Worm (Caenorhabditis elegans) whole organism, early embryonic: ENCODE measurements around the gene F52H2.1.

Source experiments
- aly-1 ChIP-seq: sonication (generic microtip); optimal IDR thresholded peaks from 2 replicates; lab custom pipeline; 2016; ENCODE audit warnings: missing genetic modification characterization, missing compliant biosample characterization
- ama-1 ChIP-seq: fragments of 150-350 bp; optimal IDR thresholded peaks from 2 replicates; lab custom pipeline; 2014
- flt-1 ChIP-seq: fragments of 200-800 bp; sonication (Bioruptor generic); IDR thresholded peaks from 2 replicates; pipeline ENCODE4 v1.3.6; 2022; ENCODE audit warnings: missing genetic modification characterization, missing compliant biosample characterization
- tbx-37 ChIP-seq: fragments of 200-800 bp; sonication (Bioruptor generic); conservative IDR thresholded peaks from 2 replicates; pipeline ENCODE4 v1.3.6; 2022; ENCODE audit warnings: missing genetic modification reagents, missing genetic modification characterization, missing compliant biosample characterization

DNA sequence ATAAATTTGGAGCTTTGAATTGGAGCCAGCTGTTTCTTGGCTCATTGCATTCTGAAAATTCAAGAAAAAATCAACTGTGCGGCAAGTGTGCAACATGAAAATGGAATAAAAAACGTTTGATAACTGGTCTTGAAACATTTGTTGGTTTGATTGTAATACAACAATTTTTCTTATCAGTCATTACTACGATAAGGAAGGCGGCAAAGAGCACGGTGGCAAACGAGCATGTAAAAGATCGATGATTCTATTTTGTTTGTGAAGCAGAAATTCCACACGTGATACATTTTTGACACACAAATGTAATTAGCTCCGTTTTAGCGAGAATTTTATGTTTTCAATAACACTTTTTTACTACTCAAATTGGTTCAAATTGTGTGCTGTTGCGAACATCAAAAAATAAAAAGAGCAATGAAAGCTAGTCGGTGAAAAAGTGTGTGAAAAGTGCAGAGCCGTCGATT, 7.7 kb downstream of the F52H2.1 start, which contains the start of gene H01M10.1:
- no peak for TF ChIP-seq ama-1 (lab: Kevin White, UChicago)
- no peak for TF ChIP-seq tbx-37
- TF ChIP-seq aly-1 (tag; lab: Kevin White, UChicago), result no peak
- TF ChIP-seq flt-1 (GFP tag; lab: Robert Waterston, UW), result no peak
